Worm (Caenorhabditis elegans) whole organism, L4 larva: ENCODE results near the gene C18H7.7.

Source experiments
- D1046.2 ChIP-seq: fragments of 200-800 bp; sonication (Bioruptor generic); IDR thresholded peaks from 2 replicates; pipeline ENCODE4 v1.3.6; 2022; ENCODE audit warnings: missing genetic modification characterization, missing compliant biosample characterization
- F44E2.7 ChIP-seq: fragments of 200-800 bp; sonication (Bioruptor generic); IDR thresholded peaks from 2 replicates; pipeline ENCODE4 v2.1.2; 2022; ENCODE audit warnings: missing genetic modification characterization, missing compliant biosample characterization
- Y105C5A.15 ChIP-seq: fragments of 200-800 bp; sonication (Bioruptor generic); IDR thresholded peaks from 2 replicates; pipeline ENCODE4 v1.3.6; 2022; ENCODE audit warnings: missing genetic modification characterization, missing compliant biosample characterization
- ZK337.2 ChIP-seq: fragments of 200-800 bp; sonication (Bioruptor generic); IDR thresholded peaks from 2 replicates; pipeline ENCODE4 v1.3.6; 2022; ENCODE audit warnings: missing genetic modification reagents, missing genetic modification characterization, missing compliant biosample characterization
- aha-1 ChIP-seq: fragments of 150-350 bp; peaks from one replicate; lab custom pipeline; 2014; ENCODE audit warnings: missing biosample characterization, missing genetic modification characterization
- ceh-20 ChIP-seq: fragments of 200-800 bp; sonication (Bioruptor generic); IDR thresholded peaks from 2 replicates; pipeline ENCODE4 v1.3.6; 2022; ENCODE audit warnings: missing genetic modification reagents, missing genetic modification characterization, missing compliant biosample characterization
- ceh-28 ChIP-seq: fragments of 150-350 bp; optimal IDR thresholded peaks from 2 replicates; lab custom pipeline; 2014; ENCODE audit warnings: missing biosample characterization, missing genetic modification reagents, missing genetic modification characterization
- ceh-32 ChIP-seq: sonication (generic microtip); optimal IDR thresholded peaks from 2 replicates; lab custom pipeline; 2016; ENCODE audit warnings: mild to moderate bottlenecking, missing genetic modification characterization, missing compliant biosample characterization; ENCODE audit not compliant: poor library complexity
- ceh-44 ChIP-seq: fragments of 200-800 bp; sonication (Bioruptor generic); IDR thresholded peaks from 2 replicates; pipeline ENCODE4 v1.3.6; 2022; ENCODE audit warnings: missing genetic modification reagents, missing genetic modification characterization, missing compliant biosample characterization
- dmd-9 ChIP-seq: fragments of 200-800 bp; sonication (Bioruptor generic); IDR thresholded peaks from 2 replicates; pipeline ENCODE4 v1.3.6; 2022; ENCODE audit warnings: missing genetic modification reagents, missing genetic modification characterization, missing compliant biosample characterization
- fkh-10 ChIP-seq: fragments of 150-350 bp; optimal IDR thresholded peaks from 2 replicates; lab custom pipeline; 2014; ENCODE audit warnings: missing biosample characterization, missing genetic modification reagents, missing genetic modification characterization
- hif-1 ChIP-seq, 2 experiments: sonication (generic microtip); optimal IDR thresholded peaks; 2 replicates each; lab custom pipeline; 2016 to 2017; ENCODE audit warnings: missing compliant biosample characterization in 2 of 2, missing genetic modification characterization in 2 of 2, missing genetic modification reagents in 2 of 2, missing genotype in 2 of 2, mild to moderate bottlenecking in 1 of 2
- hlh-11 ChIP-seq: fragments of 200-800 bp; sonication (Bioruptor generic); optimal IDR thresholded peaks from 2 replicates; lab custom pipeline; 2018; ENCODE audit warnings: mild to moderate bottlenecking, missing genetic modification characterization, missing compliant biosample characterization
- hmg-1.1 ChIP-seq: fragments of 200-800 bp; sonication (Bioruptor generic); IDR thresholded peaks from 2 replicates; pipeline ENCODE4 v1.3.6; 2022; ENCODE audit warnings: missing genetic modification reagents, missing genetic modification characterization, missing compliant biosample characterization
- jun-1 ChIP-seq: fragments of 150-350 bp; optimal IDR thresholded peaks from 2 replicates; lab custom pipeline; 2014; ENCODE audit warnings: missing biosample characterization, missing genetic modification reagents, missing genetic modification characterization
- lin-1 ChIP-seq: fragments of 200-800 bp; sonication (Bioruptor generic); IDR thresholded peaks from 2 replicates; pipeline ENCODE4 v1.3.6; 2022; ENCODE audit warnings: missing genetic modification reagents, missing genetic modification characterization, missing compliant biosample characterization
- lin-29 ChIP-seq: fragments of 200-800 bp; sonication (Bioruptor generic); IDR thresholded peaks from 2 replicates; pipeline ENCODE4 v1.3.6; 2022; ENCODE audit warnings: missing genetic modification reagents, missing genetic modification characterization, missing compliant biosample characterization
- lin-38 ChIP-seq: fragments of 200-800 bp; sonication (Bioruptor generic); IDR thresholded peaks from 2 replicates; pipeline ENCODE4 v1.3.6; 2022; ENCODE audit warnings: missing genetic modification reagents, missing genetic modification characterization, missing compliant biosample characterization
- lsy-2 ChIP-seq, 2 experiments: fragments of 150-350 bp in 1 of 2; sonication (generic microtip) in 1 of 2; optimal IDR thresholded peaks; 2 replicates each; lab custom pipeline; 2014 to 2017; ENCODE audit warnings: missing biosample characterization in 2 of 2, missing genetic modification characterization in 2 of 2
- mdt-29 ChIP-seq: fragments of 200-800 bp; sonication (Bioruptor generic); IDR thresholded peaks from 2 replicates; pipeline ENCODE4 v1.3.6; 2022; ENCODE audit warnings: missing genetic modification reagents, missing genetic modification characterization, missing compliant biosample characterization
- mep-1 ChIP-seq: fragments of 150-350 bp; sonication (generic microtip); optimal IDR thresholded peaks from 3 replicates; lab custom pipeline; 2014; ENCODE audit warnings: missing biosample characterization, missing genetic modification characterization
- mes-2 ChIP-seq: sonication (generic microtip); optimal IDR thresholded peaks from 2 replicates; lab custom pipeline; 2016; ENCODE audit warnings: missing genotype, mild to moderate bottlenecking, missing genetic modification characterization, missing compliant biosample characterization; ENCODE audit not compliant: poor library complexity, severe bottlenecking
- mxl-2 ChIP-seq: fragments of 200-800 bp; sonication (Bioruptor generic); conservative IDR thresholded peaks from 2 replicates; pipeline ENCODE4 v1.3.6; 2022; ENCODE audit warnings: missing genetic modification reagents, missing genetic modification characterization, missing compliant biosample characterization
- nhr-102 ChIP-seq: sonication (generic microtip); optimal IDR thresholded peaks from 2 replicates; lab custom pipeline; 2016; ENCODE audit warnings: mild to moderate bottlenecking, missing genetic modification characterization, moderate library complexity, missing compliant biosample characterization
- nhr-25 ChIP-seq: sonication (generic microtip); optimal IDR thresholded peaks from 2 replicates; lab custom pipeline; 2017; ENCODE audit warnings: missing genetic modification characterization, mild to moderate bottlenecking, missing compliant biosample characterization, antibody characterized with exemption, moderate library complexity, borderline replicate concordance; ENCODE audit not compliant: insufficient read depth
- nhr-41 ChIP-seq: fragments of 200-800 bp; sonication (Bioruptor generic); IDR thresholded peaks from 2 replicates; pipeline ENCODE4 v1.3.6; 2022; ENCODE audit warnings: missing genetic modification reagents, missing genetic modification characterization, missing compliant biosample characterization
- nhr-48 ChIP-seq: sonication (generic microtip); optimal IDR thresholded peaks from 2 replicates; lab custom pipeline; 2016; ENCODE audit warnings: mild to moderate bottlenecking, missing genetic modification characterization, missing compliant biosample characterization
- rbr-2 ChIP-seq: sonication (generic microtip); optimal IDR thresholded peaks from 2 replicates; lab custom pipeline; 2016; ENCODE audit warnings: missing genotype, missing genetic modification characterization, missing compliant biosample characterization
- saeg-2 ChIP-seq: fragments of 200-800 bp; sonication (Bioruptor generic); IDR thresholded peaks from 2 replicates; pipeline ENCODE4 v1.3.6; 2022; ENCODE audit warnings: missing genetic modification reagents, missing genetic modification characterization, missing compliant biosample characterization
- set-16 ChIP-seq: fragments of 200-800 bp; sonication (Bioruptor generic); IDR thresholded peaks from 2 replicates; pipeline ENCODE4 v1.3.6; 2022; ENCODE audit warnings: missing genetic modification reagents, missing genetic modification characterization, missing compliant biosample characterization
- spr-1 ChIP-seq: sonication (generic microtip); optimal IDR thresholded peaks from 2 replicates; lab custom pipeline; 2016; ENCODE audit warnings: mild to moderate bottlenecking, missing genetic modification characterization, missing compliant biosample characterization
- unc-130 ChIP-seq: sonication (generic microtip); optimal IDR thresholded peaks from 2 replicates; lab custom pipeline; 2016; ENCODE audit warnings: missing genetic modification reagents, missing genetic modification characterization, missing compliant biosample characterization
- unc-39 ChIP-seq: sonication (generic microtip); optimal IDR thresholded peaks from 2 replicates; lab custom pipeline; 2017; ENCODE audit warnings: missing biosample characterization, missing genetic modification characterization
- unc-62 ChIP-seq, 3 experiments: fragments of 150-350 bp in 1 of 3; sonication (generic microtip); optimal IDR thresholded peaks in 2 of 3; peaks in 1 of 3; 1 replicate in 1 of 3; 2 replicates in 2 of 3; lab custom pipeline; 2014 to 2017; ENCODE audit warnings: missing biosample characterization in 3 of 3, missing genetic modification characterization in 3 of 3, missing genetic modification reagents in 3 of 3, missing genotype in 1 of 3
- zfp-3 ChIP-seq: fragments of 200-800 bp; sonication (Bioruptor generic); conservative IDR thresholded peaks from 2 replicates; pipeline ENCODE4 v1.3.6; 2022; ENCODE audit warnings: missing genetic modification reagents, missing genetic modification characterization, missing compliant biosample characterization
- ztf-7 ChIP-seq: fragments of 150-350 bp; optimal IDR thresholded peaks from 2 replicates; lab custom pipeline; 2014; ENCODE audit warnings: missing biosample characterization, missing genetic modification characterization

The C18H7.7 gene

DNA sequence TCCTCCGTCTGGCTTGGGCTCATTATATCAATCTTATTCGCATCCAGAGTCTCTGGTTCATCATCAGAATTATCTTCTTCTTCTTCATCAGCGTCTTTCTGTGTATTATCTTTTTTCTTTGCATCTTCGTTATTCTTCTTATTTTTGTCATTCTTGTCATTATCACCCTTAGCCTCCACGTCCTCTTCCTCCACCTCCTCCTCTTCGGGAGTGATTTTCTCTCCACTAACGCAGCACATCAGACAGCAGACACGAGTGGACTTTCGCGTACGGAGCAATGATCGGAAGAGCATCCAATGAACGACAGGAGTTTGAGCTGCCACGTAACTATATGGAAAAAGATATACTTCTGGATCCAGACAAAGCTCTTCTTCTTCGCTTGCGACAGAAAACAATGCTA lies 12.2 kb downstream of the C18H7.7 start:
- TF ChIP-seq unc-62 (GFP tag; optimal IDR thresholded peaks at IDR 0.05 in 1 of 2; lab: Kevin White, UChicago) (peak in 1 of 2 experiments; percentile 59), unc-62 (tag; optimal IDR thresholded peaks at IDR 0.05; lab: Kevin White, UChicago) (no peak), ztf-7 (tag; lab: Kevin White, UChicago) (no peak)

DNA sequence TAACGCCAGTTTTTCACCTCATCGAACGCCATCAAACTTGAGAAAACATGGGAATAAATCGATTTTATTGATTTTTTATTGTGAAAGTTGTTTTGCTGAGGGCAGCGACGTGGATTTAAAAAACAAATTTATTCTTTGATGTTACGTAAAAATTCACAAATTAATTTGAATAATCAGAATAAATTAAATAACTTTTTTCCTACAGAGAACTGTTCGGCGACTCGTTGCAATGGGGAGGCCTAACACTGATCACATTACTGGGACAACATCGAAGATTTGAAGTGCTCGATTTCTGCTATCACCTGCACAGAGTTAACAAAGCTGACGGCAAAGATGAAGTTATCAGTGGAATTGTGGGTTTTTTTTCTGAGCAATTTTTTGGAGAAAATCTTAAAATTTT lies 14.1 kb downstream of the C18H7.7 start, which contains the start of gene F56A11.6:
F56A11.6 (minus strand) TSS at position 101 of the 400 bp plus-strand sequence.
- TF ChIP-seq nhr-25 (tag; lab: Kevin White, UChicago): no peak
- TF ChIP-seq saeg-2: no peak
- peak; percentile 7 for TF ChIP-seq ceh-28 (tag; lab: Kevin White, UChicago)
- no peak for TF ChIP-seq nhr-41 (GFP tag; lab: Robert Waterston, UW)
- TF ChIP-seq fkh-10 (GFP tag; lab: Kevin White, UChicago): no peak
- TF ChIP-seq F44E2.7 (GFP tag; lab: Robert Waterston, UW): no peak
- no peak for TF ChIP-seq nhr-48 (tag; lab: Kevin White, UChicago)
- TF ChIP-seq ceh-20 (GFP tag; lab: Robert Waterston, UW): no peak

- TF ChIP-seq set-16 (GFP tag; lab: Robert Waterston, UW) (peak; percentile 71), lin-38 (GFP tag; lab: Robert Waterston, UW) (no peak)
- TF ChIP-seq, all 104 proteins: peak for 1
These were observed 15.7 kb downstream of the C18H7.7 start for ce11 chrIV:580512-580911.

DNA sequence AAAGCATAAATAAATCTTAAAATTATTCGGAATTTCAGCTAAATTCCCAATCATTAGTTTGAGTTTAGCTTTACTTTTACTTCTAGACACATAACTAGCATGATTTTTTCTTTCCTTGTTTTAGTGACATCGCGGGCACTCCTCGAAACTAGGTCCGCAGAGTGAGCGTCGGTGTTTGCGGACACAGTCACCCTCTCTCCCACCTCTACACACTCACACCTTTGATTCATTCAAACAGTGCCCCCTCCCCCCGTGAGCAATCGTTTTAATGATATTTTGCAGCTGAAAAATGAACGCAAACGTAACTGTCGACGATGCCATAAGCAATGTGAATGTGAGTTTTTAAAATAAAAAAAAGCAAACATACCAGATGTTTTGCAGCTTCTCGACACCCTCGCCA lies 23.7 kb downstream of the C18H7.7 start, which contains the start of gene gex-2:
gex-2 (plus strand) TSS at position 283 of the 400 bp plus-strand sequence.
- no peak for TF ChIP-seq zfp-3 (GFP tag; lab: Robert Waterston, UW)
- no peak for TF ChIP-seq dmd-9 (GFP tag; lab: Robert Waterston, UW)
- no peak for TF ChIP-seq aha-1
- TF ChIP-seq mes-2: peak; percentile 60
- no peak for TF ChIP-seq D1046.2
- no peak for TF ChIP-seq lin-1 (GFP tag; lab: Robert Waterston, UW)
- no peak for TF ChIP-seq mep-1
- TF ChIP-seq ztf-7 (tag; lab: Kevin White, UChicago): no peak
- no peak for TF ChIP-seq lsy-2 (tag; optimal IDR thresholded peaks at IDR 0.05; lab: Kevin White, UChicago)
- TF ChIP-seq nhr-102 (tag; lab: Kevin White, UChicago): no peak
- TF ChIP-seq Y105C5A.15: no peak
- TF ChIP-seq ceh-32 (tag; lab: Kevin White, UChicago): no peak
- TF ChIP-seq ZK337.2 (GFP tag; lab: Robert Waterston, UW): no peak
- no peak for TF ChIP-seq mdt-29 (GFP tag; lab: Robert Waterston, UW)
- TF ChIP-seq rbr-2: no peak
- peak; percentile 10 for TF ChIP-seq hlh-11 (tag; lab: Kevin White, UChicago)
- no peak for TF ChIP-seq hif-1 (tag; optimal IDR thresholded peaks at IDR 0.05; lab: Kevin White, UChicago)
- TF ChIP-seq lin-29 (GFP tag; lab: Robert Waterston, UW): no peak
- TF ChIP-seq unc-130 (GFP tag; lab: Kevin White, UChicago): no peak
- TF ChIP-seq spr-1 (tag; lab: Kevin White, UChicago): no peak
- TF ChIP-seq unc-39: no peak
- no peak for TF ChIP-seq jun-1 (tag; lab: Kevin White, UChicago)
- TF ChIP-seq ceh-28 (tag; lab: Kevin White, UChicago): no peak
- TF ChIP-seq F44E2.7 (GFP tag; lab: Robert Waterston, UW): no peak
- 0 out of 2 replicates have a peak, but pooled peaks have one; percentile 15 for TF ChIP-seq hmg-1.1
- no peak for TF ChIP-seq mxl-2 (GFP tag; lab: Robert Waterston, UW)
- TF ChIP-seq ceh-44 (GFP tag; lab: Robert Waterston, UW): no peak
